Worm (Caenorhabditis elegans) whole organism, early embryonic: ENCODE data around the gene Y39G8B.13.

Source experiments
- B0310.2 ChIP-seq: sonication (generic microtip); optimal IDR thresholded peaks from 2 replicates; lab custom pipeline; 2016; ENCODE audit warnings: mild to moderate bottlenecking, missing genetic modification characterization, missing compliant biosample characterization
- F13C5.2 ChIP-seq: sonication (generic microtip); optimal IDR thresholded peaks from 2 replicates; lab custom pipeline; 2017; ENCODE audit warnings: mild to moderate bottlenecking, missing genetic modification characterization, inconsistent platforms, missing compliant biosample characterization
- aly-1 ChIP-seq: sonication (generic microtip); optimal IDR thresholded peaks from 2 replicates; lab custom pipeline; 2016; ENCODE audit warnings: missing genetic modification characterization, missing compliant biosample characterization
- ama-1 ChIP-seq: fragments of 150-350 bp; optimal IDR thresholded peaks from 2 replicates; lab custom pipeline; 2014
- ceh-13 ChIP-seq: fragments of 200-800 bp; sonication (Bioruptor generic); optimal IDR thresholded peaks from 2 replicates; lab custom pipeline; 2018; ENCODE audit warnings: mild to moderate bottlenecking, missing genetic modification characterization, missing compliant biosample characterization
- ceh-36 ChIP-seq: sonication (generic microtip); optimal IDR thresholded peaks from 2 replicates; lab custom pipeline; 2016; ENCODE audit warnings: missing genetic modification characterization, inconsistent platforms, missing compliant biosample characterization
- ets-7 ChIP-seq: sonication (generic microtip); optimal IDR thresholded peaks from 2 replicates; lab custom pipeline; 2016; ENCODE audit warnings: missing genotype, missing genetic modification characterization, missing compliant biosample characterization
- flt-1 ChIP-seq: fragments of 200-800 bp; sonication (Bioruptor generic); IDR thresholded peaks from 2 replicates; pipeline ENCODE4 v1.3.6; 2022; ENCODE audit warnings: missing genetic modification characterization, missing compliant biosample characterization
- hmbx-1 ChIP-seq: sonication (generic microtip); optimal IDR thresholded peaks from 2 replicates; lab custom pipeline; 2016; ENCODE audit warnings: mild to moderate bottlenecking, missing genetic modification characterization, missing compliant biosample characterization
- hmg-4 ChIP-seq: fragments of 200-800 bp; sonication (Bioruptor generic); optimal IDR thresholded peaks from 2 replicates; lab custom pipeline; 2018; ENCODE audit warnings: mild to moderate bottlenecking, missing genetic modification characterization, missing compliant biosample characterization
- hnd-1 ChIP-seq: sonication (generic microtip); optimal IDR thresholded peaks from 2 replicates; lab custom pipeline; 2016; ENCODE audit warnings: missing genetic modification characterization, missing compliant biosample characterization
- pes-1 ChIP-seq: fragments of 200-800 bp; sonication (Bioruptor generic); IDR thresholded peaks from 2 replicates; pipeline ENCODE4 v1.3.6; 2022; ENCODE audit warnings: missing genetic modification reagents, missing genetic modification characterization, missing compliant biosample characterization
- scrt-1 ChIP-seq: fragments of 200-800 bp; sonication (Bioruptor generic); IDR thresholded peaks from 2 replicates; pipeline ENCODE4 v1.3.6; 2022; ENCODE audit warnings: missing genetic modification characterization, missing compliant biosample characterization
- sea-1 ChIP-seq: fragments of 200-800 bp; sonication (Bioruptor generic); conservative IDR thresholded peaks from 2 replicates; pipeline ENCODE4 v1.3.6; 2022; ENCODE audit warnings: missing genetic modification characterization, missing compliant biosample characterization
- tbx-11 ChIP-seq: fragments of 200-800 bp; sonication (Bioruptor generic); IDR thresholded peaks from 2 replicates; pipeline ENCODE4 v1.3.6; 2022; ENCODE audit warnings: missing genetic modification characterization, missing compliant biosample characterization
- tbx-37 ChIP-seq: fragments of 200-800 bp; sonication (Bioruptor generic); conservative IDR thresholded peaks from 2 replicates; pipeline ENCODE4 v1.3.6; 2022; ENCODE audit warnings: missing genetic modification reagents, missing genetic modification characterization, missing compliant biosample characterization
- tra-4 ChIP-seq: sonication (generic microtip); optimal IDR thresholded peaks from 2 replicates; lab custom pipeline; 2017; ENCODE audit warnings: missing genetic modification characterization, missing compliant biosample characterization

The Y39G8B.13 gene

ce11 chrII:13954077-13954476, 28.8 kb downstream of the Y39G8B.13 start:
- no peak for TF ChIP-seq aly-1
- no peak for TF ChIP-seq ceh-36
- no peak for TF ChIP-seq ets-7
- no peak for TF ChIP-seq tra-4 (tag; lab: Kevin White, UChicago)
- no peak for TF ChIP-seq sea-1 (GFP tag; lab: Robert Waterston, UW)
- no peak for TF ChIP-seq pes-1 (GFP tag; lab: Robert Waterston, UW)
- TF ChIP-seq ceh-13 (GFP tag; lab: Kevin White, UChicago) = no peak
- TF ChIP-seq B0310.2 (tag; lab: Kevin White, UChicago) = no peak
- TF ChIP-seq tbx-37 = no peak
- no peak for TF ChIP-seq hnd-1 (tag; lab: Kevin White, UChicago)
- TF ChIP-seq ama-1 = no peak
- no peak for TF ChIP-seq scrt-1
- no peak for TF ChIP-seq F13C5.2 (tag; lab: Kevin White, UChicago)
- no peak for TF ChIP-seq tbx-11 (GFP tag; lab: Robert Waterston, UW)
- no peak for TF ChIP-seq flt-1
- TF ChIP-seq hmbx-1 (tag; lab: Kevin White, UChicago) = no peak
- TF ChIP-seq hmg-4 (GFP tag; lab: Kevin White, UChicago) = no peak

ce11 chrII:13951986-13952385, 30.9 kb downstream of the Y39G8B.13 start:
- TF ChIP-seq hnd-1 (tag; lab: Kevin White, UChicago) (no peak), sea-1 (GFP tag; lab: Robert Waterston, UW) (no peak), pes-1 (GFP tag; lab: Robert Waterston, UW) (no peak), hmbx-1 (tag; lab: Kevin White, UChicago) (no peak)

- TF ChIP-seq aly-1 (no peak), tbx-11 (GFP tag; lab: Robert Waterston, UW) (no peak), scrt-1 (no peak), flt-1 (no peak), tbx-37 (no peak), B0310.2 (tag; lab: Kevin White, UChicago) (no peak), F13C5.2 (tag; lab: Kevin White, UChicago) (no peak)
Measured at ce11 chrII:13949290-13949689, 33.6 kb downstream of the Y39G8B.13 start, which contains the start of gene sre-44. Gene sre-44 (plus strand): TSS chrII:13949590.

- TF ChIP-seq aly-1 (no peak), tbx-11 (GFP tag; lab: Robert Waterston, UW) (no peak), ceh-13 (GFP tag; lab: Kevin White, UChicago) (no peak), ets-7 (no peak), hmbx-1 (tag; lab: Kevin White, UChicago) (no peak), tbx-37 (no peak)
Measured at ce11 chrII:13945527-13945926, 37.3 kb downstream of the Y39G8B.13 start.

ce11 chrII:13939531-13939930, 43.3 kb downstream of the Y39G8B.13 start, which contains the start of gene W07G1.1:
Gene W07G1.1 (minus strand): TSS chrII:13939631.
- TF ChIP-seq F13C5.2 (tag; lab: Kevin White, UChicago) = no peak
- TF ChIP-seq flt-1 = no peak
- no peak for TF ChIP-seq ama-1

- TF ChIP-seq pes-1 (GFP tag; lab: Robert Waterston, UW) = no peak
- TF ChIP-seq hnd-1 (tag; lab: Kevin White, UChicago) = no peak
- no peak for TF ChIP-seq hmbx-1 (tag; lab: Kevin White, UChicago)
- TF ChIP-seq ceh-13 (GFP tag; lab: Kevin White, UChicago) = no peak
- no peak for TF ChIP-seq flt-1
- TF ChIP-seq aly-1 = no peak
- TF ChIP-seq hmg-4 (GFP tag; lab: Kevin White, UChicago) = no peak
- TF ChIP-seq scrt-1 = no peak
- no peak for TF ChIP-seq F13C5.2 (tag; lab: Kevin White, UChicago)
- no peak for TF ChIP-seq B0310.2 (tag; lab: Kevin White, UChicago)
Measured at ce11 chrII:13938290-13938689, 44.6 kb downstream of the Y39G8B.13 start.

ce11 chrII:13935907-13936306, 46.9 kb downstream of the Y39G8B.13 start:
- no peak for TF ChIP-seq B0310.2 (tag; lab: Kevin White, UChicago)
- TF ChIP-seq tra-4 (tag; lab: Kevin White, UChicago) = no peak
- TF ChIP-seq hmg-4 (GFP tag; lab: Kevin White, UChicago) = no peak
- TF ChIP-seq ceh-13 (GFP tag; lab: Kevin White, UChicago) = no peak
- TF ChIP-seq hnd-1 (tag; lab: Kevin White, UChicago) = no peak
- no peak for TF ChIP-seq ets-7
- no peak for TF ChIP-seq ceh-36
- TF ChIP-seq sea-1 (GFP tag; lab: Robert Waterston, UW) = no peak
- no peak for TF ChIP-seq ama-1

ce11 chrII:13933534-13933933, 49.3 kb downstream of the Y39G8B.13 start:
- no peak for TF ChIP-seq F13C5.2 (tag; lab: Kevin White, UChicago)
- no peak for TF ChIP-seq sea-1 (GFP tag; lab: Robert Waterston, UW)
- TF ChIP-seq hmbx-1 (tag; lab: Kevin White, UChicago) = no peak
- no peak for TF ChIP-seq B0310.2 (tag; lab: Kevin White, UChicago)
- no peak for TF ChIP-seq tbx-37
- no peak for TF ChIP-seq ama-1
- no peak for TF ChIP-seq tbx-11 (GFP tag; lab: Robert Waterston, UW)
- TF ChIP-seq hmg-4 (GFP tag; lab: Kevin White, UChicago) = no peak
- no peak for TF ChIP-seq pes-1 (GFP tag; lab: Robert Waterston, UW)
- no peak for TF ChIP-seq hnd-1 (tag; lab: Kevin White, UChicago)
- TF ChIP-seq ets-7 = no peak
- TF ChIP-seq flt-1 = no peak
- no peak for TF ChIP-seq tra-4 (tag; lab: Kevin White, UChicago)
- TF ChIP-seq scrt-1 = no peak
- TF ChIP-seq ceh-36 = no peak
- TF ChIP-seq ceh-13 (GFP tag; lab: Kevin White, UChicago) = no peak
- TF ChIP-seq aly-1 = no peak
